Worm (Caenorhabditis elegans): ENCODE data around the gene F45G2.7.
"Not testable (repeated sequence)": the region's sequence is repeated elsewhere in the genome, so short reads cannot be mapped to it uniquely, and the experiment has no call there.

Gene F45G2.7

DNA sequence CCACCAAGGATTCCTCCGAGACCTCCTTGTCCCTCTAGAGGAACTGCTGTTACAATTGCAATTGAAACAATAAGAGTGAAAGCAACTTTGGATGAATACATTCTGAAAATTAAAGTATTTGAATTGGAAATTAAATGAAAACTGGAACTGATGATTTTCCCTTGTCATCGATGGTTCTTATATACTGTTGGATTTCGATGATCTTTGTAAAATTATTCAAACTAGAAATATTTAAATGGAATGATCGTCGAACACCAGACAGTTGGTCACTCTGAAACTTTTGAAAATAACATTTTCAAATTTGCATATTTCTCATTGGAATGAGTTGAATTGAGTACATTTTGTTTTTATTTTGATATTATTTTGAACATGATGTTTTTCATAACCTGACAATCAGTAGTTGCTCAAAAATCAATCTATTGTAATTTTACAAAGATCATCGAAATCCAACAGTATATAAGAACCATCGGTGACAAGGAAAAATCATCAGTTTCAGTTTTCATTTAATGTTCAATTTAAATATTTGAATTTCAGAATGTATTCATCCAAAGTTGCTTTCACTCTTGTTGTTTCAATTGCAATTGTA is 32.5 kb downstream of the F45G2.7 start, which contains the start of the genes srlf-9 and srlf-10:
srlf-9 (minus strand) TSS at position 101 of the 586 bp plus-strand sequence.
srlf-10 (plus strand) TSS at position 536 of the 586 bp plus-strand sequence.
- TF ChIP-seq madf-5 (GFP tag; IDR thresholded peaks at IDR 0.05); nhr-6 (tag; optimal IDR thresholded peaks at IDR 0.05); nhr-102 (tag; optimal IDR thresholded peaks at IDR 0.05): not testable (repeated sequence)

DNA sequence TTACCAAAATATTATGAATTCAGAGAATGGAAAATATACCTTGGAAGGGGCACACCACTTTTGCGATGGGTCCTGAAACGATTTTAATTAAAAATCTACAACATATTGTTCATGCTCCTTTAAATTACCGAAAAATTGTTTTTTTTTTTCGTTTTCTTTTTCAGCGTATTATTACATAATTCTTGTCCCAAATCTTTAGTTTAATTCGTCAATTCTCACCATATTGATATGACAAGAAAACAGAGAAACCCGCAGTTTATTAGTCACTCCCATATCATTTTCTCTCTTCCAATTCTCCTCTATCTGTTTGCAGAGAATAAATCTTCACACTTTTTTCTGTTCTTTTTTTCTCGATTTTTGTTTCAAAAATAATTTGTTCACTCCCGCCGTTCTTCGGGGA is 39.0 kb downstream of the F45G2.7 start, which contains the start of gene F11F1.1:
F11F1.1 (plus strand) TSS at position 301 of the 400 bp plus-strand sequence.
- TF ChIP-seq ztf-7 (tag; optimal IDR thresholded peaks at IDR 0.05) (no peak), mdt-29 (GFP tag; IDR thresholded peaks at IDR 0.05) (no peak)

ce11 chrIII:13393647-13394046 is 40.7 kb downstream of the F45G2.7 start, which contains the start of gene qdpr-1:
Gene qdpr-1, plus strand, starts transcription at chrIII:13393910.
- TF ChIP-seq mxl-3 (GFP tag; optimal IDR thresholded peaks at IDR 0.05) (peak; percentile 43), jun-1 (tag; optimal IDR thresholded peaks at IDR 0.05) (no peak), ceh-62 (tag; optimal IDR thresholded peaks at IDR 0.05) (no peak), arid-1 (GFP tag; conservative IDR thresholded peaks at IDR 0.05) (no peak), F49E8.2 (tag; optimal IDR thresholded peaks at IDR 0.05; ENCODE audit: borderline replicate concordance) (no peak), dmd-6 (GFP tag; IDR thresholded peaks at IDR 0.05) (no peak)

DNA sequence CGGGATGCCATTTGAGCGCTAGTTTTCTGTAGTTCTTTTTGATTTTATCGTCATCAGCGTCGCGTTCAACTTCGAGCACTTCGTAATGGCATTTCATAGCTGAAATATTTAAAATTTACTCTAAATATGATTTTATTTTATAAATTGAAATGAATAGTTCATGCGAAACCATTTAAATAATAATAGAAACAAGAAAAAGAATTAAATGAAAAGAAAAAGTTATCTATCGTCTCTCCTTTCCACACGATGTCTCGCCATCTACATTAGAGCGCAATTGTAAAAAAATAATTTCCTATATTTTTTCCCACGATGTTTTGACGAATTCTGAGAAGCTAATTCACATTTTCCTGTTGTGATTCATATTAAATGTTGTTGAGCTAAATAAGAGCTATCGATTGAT is 41.1 kb downstream of the F45G2.7 start, which contains the start of gene dnj-17:
dnj-17 (minus strand) TSS at position 101 of the 400 bp plus-strand sequence.
- TF ChIP-seq dve-1 (tag; optimal IDR thresholded peaks at IDR 0.05; ENCODE audit: insufficient read depth) (no peak), ctbp-1 (GFP tag; IDR thresholded peaks at IDR 0.05) (no peak), nhr-25 (tag; optimal IDR thresholded peaks at IDR 0.05; ENCODE audit: borderline replicate concordance, insufficient read depth) (no peak), ceh-82 (tag; optimal IDR thresholded peaks at IDR 0.05) (no peak), arid-1 (GFP tag; conservative IDR thresholded peaks at IDR 0.05) (no peak), F37D6.2 (tag; optimal IDR thresholded peaks at IDR 0.05) (no peak), ama-1 (optimal IDR thresholded peaks at IDR 0.05) (no peak), aha-1 (tag) (no peak), daf-12 (tag; optimal IDR thresholded peaks at IDR 0.05) (no peak), pha-4 (GFP tag; IDR thresholded peaks at IDR 0.05) (no peak), pha-4 (tag; optimal IDR thresholded peaks at IDR 0.05) (no peak), ceh-44 (GFP tag; IDR thresholded peaks at IDR 0.05) (no peak), skn-1 (tag; optimal IDR thresholded peaks at IDR 0.05) (no peak), nhr-102 (tag; optimal IDR thresholded peaks at IDR 0.05) (no peak), dpl-1 (GFP tag; optimal IDR thresholded peaks at IDR 0.05) (no peak), zfp-3 (GFP tag; conservative IDR thresholded peaks at IDR 0.05) (no peak), nhr-237 (tag; optimal IDR thresholded peaks at IDR 0.05) (no peak), lir-3 (tag; optimal IDR thresholded peaks at IDR 0.05) (no peak), D1046.2 (GFP tag; IDR thresholded peaks at IDR 0.05) (no peak)

DNA sequence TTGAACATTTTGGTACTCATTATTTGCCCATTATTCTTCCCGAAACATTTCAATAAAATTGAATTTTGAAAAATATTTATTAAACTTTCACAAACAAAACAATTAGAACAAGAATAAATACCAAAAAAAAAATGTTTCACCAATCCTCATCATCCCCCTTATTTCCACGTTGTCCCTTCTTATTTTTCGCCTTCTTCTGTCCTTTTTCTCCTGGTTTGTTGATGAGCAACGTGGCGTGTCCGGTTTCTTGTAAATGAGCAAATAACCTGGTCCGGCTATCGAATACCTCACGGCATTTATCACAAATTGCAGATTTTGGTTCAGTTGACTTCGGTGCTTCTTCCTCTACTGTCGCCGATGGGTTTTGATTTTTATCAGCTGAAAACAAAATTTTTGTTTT is 43.5 kb downstream of the F45G2.7 start:
- TF ChIP-seq nhr-48 (tag; optimal IDR thresholded peaks at IDR 0.05) (no peak), ceh-28 (tag; optimal IDR thresholded peaks at IDR 0.05) (no peak), hlh-30 (tag; optimal IDR thresholded peaks at IDR 0.05; ENCODE audit: insufficient read depth) (no peak), nhr-41 (GFP tag; IDR thresholded peaks at IDR 0.05) (no peak), daf-19 (GFP tag; conservative IDR thresholded peaks at IDR 0.05) (no peak), egl-27 (tag; optimal IDR thresholded peaks at IDR 0.05) (no peak), set-16 (GFP tag; IDR thresholded peaks at IDR 0.05) (no peak), madf-9 (GFP tag; conservative IDR thresholded peaks at IDR 0.05) (no peak), F10B5.3 (tag; optimal IDR thresholded peaks at IDR 0.05) (no peak), dmd-8 (GFP tag; IDR thresholded peaks at IDR 0.05) (no peak), mep-1 (tag; optimal IDR thresholded peaks at IDR 0.05) (no peak), aly-2 (tag; optimal IDR thresholded peaks at IDR 0.05) (no peak), hmg-1.1 (GFP tag; IDR thresholded peaks at IDR 0.05) (no peak), spr-1 (tag; optimal IDR thresholded peaks at IDR 0.05) (no peak), F37D6.2 (tag; optimal IDR thresholded peaks at IDR 0.05) (no peak), sdz-12 (GFP tag; optimal IDR thresholded peaks at IDR 0.05) (no peak), ztf-7 (tag; optimal IDR thresholded peaks at IDR 0.05) (no peak), egl-43 (GFP tag; IDR thresholded peaks at IDR 0.05) (no peak)

Data from whole organism, L4 larva.